Fruit fly (Drosophila melanogaster) S2 (cell line): ENCODE data around the gene bves.

Experiments used
- CG8478 ChIP-seq: fragments of >200 bp; optimal IDR thresholded peaks from 2 replicates; lab custom pipeline; 2018
- CTCF ChIP-seq, 2 experiments: fragments of >200 bp; optimal IDR thresholded peaks; 2 replicates each; lab custom pipeline; 2018

DNA sequence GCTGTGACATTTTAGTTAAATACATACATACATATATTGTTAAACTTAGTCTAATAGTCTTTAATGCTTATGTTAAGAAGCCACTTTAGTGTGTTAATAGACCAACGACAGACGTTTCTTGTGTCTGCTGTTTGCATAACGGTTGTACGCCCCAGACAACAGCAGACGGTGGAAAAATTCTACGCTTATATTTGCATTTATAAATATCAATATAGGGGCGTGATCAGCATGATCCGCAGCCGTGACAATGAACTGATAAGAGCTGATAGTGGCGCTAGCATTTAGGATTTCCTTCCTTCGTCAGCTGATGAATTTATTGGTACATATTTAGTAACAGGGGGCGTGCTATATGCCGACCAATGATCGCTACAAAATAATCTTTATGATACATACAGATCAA, 12.0 kb downstream of the bves start:
- TF ChIP-seq CG8478 (lab: Kevin White, UChicago) (no peak), CTCF (optimal IDR thresholded peaks at IDR 0.05; lab: Kevin White, UChicago) (no peak)
